Fruit fly (Drosophila melanogaster): ENCODE measurements around the gene dpr16.

Gene dpr16

DNA sequence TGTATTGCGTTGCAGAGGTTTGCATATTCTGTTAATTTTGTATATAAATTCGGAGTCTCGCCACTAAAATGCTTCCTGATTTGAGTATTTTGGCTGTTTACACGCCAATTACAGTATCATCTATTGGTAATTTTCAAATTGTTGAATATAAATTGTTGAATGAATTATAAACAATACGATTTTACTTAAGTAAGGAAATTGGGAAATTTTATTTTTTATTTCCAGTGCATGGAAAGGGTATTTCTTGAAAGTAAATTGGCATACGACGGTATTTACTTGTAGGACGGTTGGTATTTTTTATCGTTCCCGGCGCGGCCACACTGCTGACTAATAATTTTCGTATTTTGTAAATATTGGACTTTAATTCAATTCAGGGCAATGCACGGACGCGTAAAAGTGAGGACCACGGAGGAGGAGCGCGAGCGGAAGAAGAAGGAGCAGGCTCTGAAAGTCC, 22.9 kb upstream of the dpr16 start, which contains the start of gene RabGGTa (continued):
- TF ChIP-seq Awh (GFP tag; IDR thresholded peaks at IDR 0.05): no peak
- TF ChIP-seq cato (GFP tag; optimal IDR thresholded peaks at IDR 0.05; ENCODE audit: borderline replicate concordance): peak; percentile 38
- TF ChIP-seq zen (tag; optimal IDR thresholded peaks at IDR 0.05): peak; percentile 57
- TF ChIP-seq CG7745 (tag; optimal IDR thresholded peaks at IDR 0.05): no peak
- TF ChIP-seq CG2116 (GFP tag; optimal IDR thresholded peaks at IDR 0.05): no peak
- TF ChIP-seq CG14860 (GFP tag; IDR thresholded peaks at IDR 0.05; ENCODE audit: partially characterized antibody): no peak
- no peak for TF ChIP-seq ac (GFP tag; optimal IDR thresholded peaks at IDR 0.05)
- TF ChIP-seq aop (GFP tag; IDR thresholded peaks at IDR 0.05): no peak
- TF ChIP-seq Mes4 (GFP tag; optimal IDR thresholded peaks at IDR 0.05): peak; percentile 43
- peak; percentile 77; the same call in 2 of the 3 replicates for TF ChIP-seq CG11456 (GFP tag; IDR thresholded peaks at IDR 0.05)
- peak; percentile 68 for TF ChIP-seq CG18599 (GFP tag; optimal IDR thresholded peaks at IDR 0.05)
- peak; percentile 61 for TF ChIP-seq Oli (tag; optimal IDR thresholded peaks at IDR 0.05)
- TF ChIP-seq unpg (GFP tag; optimal IDR thresholded peaks at IDR 0.05): peak; percentile 77
- TF ChIP-seq nmo (GFP tag; optimal IDR thresholded peaks at IDR 0.05): peak; percentile 77
- TF ChIP-seq CG3407 (GFP tag; optimal IDR thresholded peaks at IDR 0.05): peak; percentile 27
- TF ChIP-seq CG8388 (GFP tag; optimal IDR thresholded peaks at IDR 0.05): peak; percentile 70
- peak; percentile 39 for TF ChIP-seq CG12942 (GFP tag; optimal IDR thresholded peaks at IDR 0.05)
- TF ChIP-seq hth (optimal IDR thresholded peaks at IDR 0.05): no peak
- 0 out of 2 replicates have a peak, but pooled peaks have one; percentile 34 for TF ChIP-seq crol (GFP tag; IDR thresholded peaks at IDR 0.05)
- TF ChIP-seq kah (GFP tag; optimal IDR thresholded peaks at IDR 0.05): no peak
- TF ChIP-seq D19A (tag; optimal IDR thresholded peaks at IDR 0.05): peak; percentile 97
- peak; percentile 62 for TF ChIP-seq shn (GFP tag; optimal IDR thresholded peaks at IDR 0.05)
- peak; percentile 7; the same call in 1 of the 2 replicates for TF ChIP-seq CG13287 (GFP tag; IDR thresholded peaks at IDR 0.05; ENCODE audit: partially characterized antibody)
- TF ChIP-seq run (tag; optimal IDR thresholded peaks at IDR 0.05): peak; percentile 49
- peak; percentile 9 for TF ChIP-seq BEAF-32 (GFP tag; optimal IDR thresholded peaks at IDR 0.05)
- TF ChIP-seq CG2199 (GFP tag; IDR thresholded peaks at IDR 0.05): 0 out of 3 replicates have a peak, but pooled peaks have one; percentile 16
- no peak for TF ChIP-seq zen2 (GFP tag; IDR thresholded peaks at IDR 0.05; ENCODE audit: partially characterized antibody)
- TF ChIP-seq CG30403 (GFP tag; optimal IDR thresholded peaks at IDR 0.05): peak; percentile 75
- TF ChIP-seq gce (GFP tag; IDR thresholded peaks at IDR 0.05): 0 out of 3 replicates have a peak, but pooled peaks have one; percentile 15
- no peak for TF ChIP-seq TFAM (GFP tag; optimal IDR thresholded peaks at IDR 0.05)
- peak; percentile 67 for TF ChIP-seq CG15601 (tag; optimal IDR thresholded peaks at IDR 0.05)
- TF ChIP-seq CG6683 (GFP tag; optimal IDR thresholded peaks at IDR 0.05): peak; percentile 38
- TF ChIP-seq al (GFP tag; IDR thresholded peaks at IDR 0.05): peak; percentile 42; the same call in 1 of the 2 replicates
- TF ChIP-seq YL-1 (GFP tag; optimal IDR thresholded peaks at IDR 0.05): peak; percentile 85
- peak; percentile 57 for TF ChIP-seq CG18619 (GFP tag; optimal IDR thresholded peaks at IDR 0.05)
- TF ChIP-seq ash1 (GFP tag; optimal IDR thresholded peaks at IDR 0.05): no peak
- peak; percentile 67 for TF ChIP-seq Lhr (GFP tag; optimal IDR thresholded peaks at IDR 0.05)
- TF ChIP-seq CG11247 (GFP tag; IDR thresholded peaks at IDR 0.05): peak; percentile 59
- peak; percentile 67 for TF ChIP-seq Aef1 (GFP tag; IDR thresholded peaks at IDR 0.05)
- peak; percentile 73 for TF ChIP-seq tgo (GFP tag; IDR thresholded peaks at IDR 0.05)
- TF ChIP-seq Mrtf (GFP tag; IDR thresholded peaks at IDR 0.05): 0 out of 3 replicates have a peak, but pooled peaks have one; percentile 32
- peak; percentile 63; the same call in 2 of the 3 replicates for TF ChIP-seq CG11695 (GFP tag; IDR thresholded peaks at IDR 0.05)
- TF ChIP-seq Lpt (GFP tag; optimal IDR thresholded peaks at IDR 0.05): no peak
- TF ChIP-seq dan (GFP tag; IDR thresholded peaks at IDR 0.05): no peak
- TF ChIP-seq Tbp (GFP tag; optimal IDR thresholded peaks at IDR 0.05): no peak
- peak; percentile 78 for TF ChIP-seq CG14014 (GFP tag; IDR thresholded peaks at IDR 0.05)
- TF ChIP-seq H15 (GFP tag; IDR thresholded peaks at IDR 0.05): peak; percentile 54; the same call in 1 of the 3 replicates
- TF ChIP-seq Side (GFP tag; optimal IDR thresholded peaks at IDR 0.05): peak; percentile 16
- peak; percentile 27 for TF ChIP-seq tx (GFP tag; optimal IDR thresholded peaks at IDR 0.05)
- TF ChIP-seq CG5953 (GFP tag; IDR thresholded peaks at IDR 0.05): peak; percentile 37; the same call in 1 of the 2 replicates

Data from whole organism, embryonic.